Worm (Caenorhabditis elegans): ENCODE measurements around the gene pck-1.

- TF ChIP-seq skn-1 (tag; optimal IDR thresholded peaks at IDR 0.05) (no peak), dve-1 (tag; optimal IDR thresholded peaks at IDR 0.05; ENCODE audit: insufficient read depth) (no peak), lin-39 (tag; optimal IDR thresholded peaks at IDR 0.05) (no peak), nhr-111 (GFP tag; optimal IDR thresholded peaks at IDR 0.05) (no peak), nhr-11 (tag; optimal IDR thresholded peaks at IDR 0.05) (no peak)
Measured at ce11 chrIII:64747-65625, 1.1 kb downstream of the pck-1 start.

Measured in whole organism, L4 larva.